Worm (Caenorhabditis elegans): ENCODE results near the gene nspf-1.
"Not testable (repeated sequence)": the region's sequence is repeated elsewhere in the genome, so short reads cannot be mapped to it uniquely, and the experiment has no call there.

nspf-1 gene

ce11 chrII:2665081-2665480 lies 22.3 kb upstream of the nspf-1 start, which contains the start of gene F22E5.2:
Gene F22E5.2, plus strand, starts transcription at chrII:2665381.
- TF ChIP-seq pha-4, nhr-2, mab-5 (tag; optimal IDR thresholded peaks at IDR 0.05): not testable (repeated sequence)

ce11 chrII:2665606-2666005 lies 21.8 kb upstream of the nspf-1 start, which contains the start of gene F22E5.22:
Gene F22E5.22, plus strand, starts transcription at chrII:2665906.
- TF ChIP-seq nhr-237 (tag; optimal IDR thresholded peaks at IDR 0.05) (no peak), pha-4 (tag; optimal IDR thresholded peaks at IDR 0.05) (no peak), ceh-43 (GFP tag; optimal IDR thresholded peaks at IDR 0.05) (no peak), hlh-1 (tag; optimal IDR thresholded peaks at IDR 0.05) (no peak), sptf-1 (tag; optimal IDR thresholded peaks at IDR 0.05) (no peak), mls-2 (tag; optimal IDR thresholded peaks at IDR 0.05) (no peak), lin-32 (GFP tag; optimal IDR thresholded peaks at IDR 0.05) (no peak), nhr-28 (tag; optimal IDR thresholded peaks at IDR 0.05) (no peak), mep-1 (tag; optimal IDR thresholded peaks at IDR 0.05) (no peak), ham-2 (GFP tag; optimal IDR thresholded peaks at IDR 0.05) (no peak), elt-1 (tag; optimal IDR thresholded peaks at IDR 0.05; ENCODE audit: borderline replicate concordance, insufficient read depth) (no peak), blmp-1 (tag; optimal IDR thresholded peaks at IDR 0.05) (no peak), zip-8 (tag; optimal IDR thresholded peaks at IDR 0.05) (no peak)

- not testable (repeated sequence) for TF ChIP-seq mep-1 (tag; optimal IDR thresholded peaks at IDR 0.05); lin-32 (GFP tag; optimal IDR thresholded peaks at IDR 0.05); cnd-1 (tag; optimal IDR thresholded peaks at IDR 0.05)
Measured at ce11 chrII:2672320-2672719, 15.1 kb upstream of the nspf-1 start, which contains the start of gene sri-57. Gene sri-57, minus strand, starts transcription at chrII:2672420.

ce11 chrII:2673534-2673933 lies 13.9 kb upstream of the nspf-1 start, which contains the start of the genes F22E5.20 and F22E5.1:
Gene F22E5.20, minus strand, starts transcription at chrII:2673634.
Gene F22E5.1, plus strand, starts transcription at chrII:2673775.
- not testable (repeated sequence) for TF ChIP-seq ceh-83 (GFP tag; optimal IDR thresholded peaks at IDR 0.05); ces-1 (GFP tag; optimal IDR thresholded peaks at IDR 0.05); snpc-4 (tag; optimal IDR thresholded peaks at IDR 0.05)

ce11 chrII:2677534-2678168 lies 9.8 kb upstream of the nspf-1 start, which contains the start of gene F22E5.17:
Gene F22E5.17, plus strand, starts transcription at chrII:2678041.
- TF ChIP-seq pha-4 (tag; optimal IDR thresholded peaks at IDR 0.05) (no peak), cnd-1 (tag; optimal IDR thresholded peaks at IDR 0.05) (no peak), hlh-1 (tag; optimal IDR thresholded peaks at IDR 0.05) (no peak)

- TF ChIP-seq lin-32 (GFP tag; optimal IDR thresholded peaks at IDR 0.05), result no peak
- no peak for TF ChIP-seq cnd-1 (tag; optimal IDR thresholded peaks at IDR 0.05)
- TF ChIP-seq tbx-8 (GFP tag; optimal IDR thresholded peaks at IDR 0.05), result no peak
- TF ChIP-seq lsy-2 (tag; optimal IDR thresholded peaks at IDR 0.05), result no peak
- no peak for TF ChIP-seq nhr-28 (tag; optimal IDR thresholded peaks at IDR 0.05)
- TF ChIP-seq snpc-4 (tag; optimal IDR thresholded peaks at IDR 0.05), result no peak
- no peak for TF ChIP-seq lin-13 (tag; optimal IDR thresholded peaks at IDR 0.05)
- no peak for TF ChIP-seq bed-3 (GFP tag; optimal IDR thresholded peaks at IDR 0.05)
- TF ChIP-seq M03D4.4 (tag; optimal IDR thresholded peaks at IDR 0.05), result no peak
- no peak for TF ChIP-seq ham-2 (GFP tag; optimal IDR thresholded peaks at IDR 0.05)
Measured at ce11 chrII:2681118-2681517, 6.3 kb upstream of the nspf-1 start, which contains the start of gene F34D6.1. Gene F34D6.1, minus strand, starts transcription at chrII:2681218.

- TF ChIP-seq unc-120 (tag; optimal IDR thresholded peaks at IDR 0.05; ENCODE audit: poor library complexity, severe bottlenecking), result no peak
- TF ChIP-seq mab-5 (tag; optimal IDR thresholded peaks at IDR 0.05), result no peak
- TF ChIP-seq ham-2 (GFP tag; optimal IDR thresholded peaks at IDR 0.05), result no peak
- no peak for TF ChIP-seq ztf-11 (tag; optimal IDR thresholded peaks at IDR 0.05)
- TF ChIP-seq ces-1 (GFP tag; optimal IDR thresholded peaks at IDR 0.05), result no peak
- TF ChIP-seq ceh-83 (GFP tag; optimal IDR thresholded peaks at IDR 0.05), result no peak
- TF ChIP-seq M03D4.4 (tag; optimal IDR thresholded peaks at IDR 0.05), result no peak
- TF ChIP-seq bed-3 (GFP tag; optimal IDR thresholded peaks at IDR 0.05), result no peak
Measured at ce11 chrII:2684208-2684607, 3.2 kb upstream of the nspf-1 start, which contains the start of gene ceh-87. Gene ceh-87, minus strand, starts transcription at chrII:2684308.
